Fruit fly (Drosophila melanogaster) whole organism, embryonic: ENCODE data around the gene gdl.

Source experiments
- BEAF-32 ChIP-seq: fragments of 200-800 bp; sonication (Bioruptor generic); optimal IDR thresholded peaks from 3 replicates; lab custom pipeline; 2017; ENCODE audit warnings: missing biosample characterization, missing genetic modification characterization, mild to moderate bottlenecking, moderate library complexity, missing genetic modification reagents
- Bdp1 ChIP-seq: fragments of 200-800 bp; sonication (Bioruptor generic); optimal IDR thresholded peaks from 3 replicates; lab custom pipeline; 2016; ENCODE audit warnings: missing biosample characterization, missing genetic modification characterization
- BtbVII ChIP-seq: fragments of 200-800 bp; sonication (Bioruptor generic); optimal IDR thresholded peaks from 3 replicates; lab custom pipeline; 2017; ENCODE audit warnings: missing biosample characterization, mild to moderate bottlenecking, missing genetic modification characterization
- CG12659 ChIP-seq: fragments of 200-800 bp; sonication (Bioruptor generic); optimal IDR thresholded peaks from 3 replicates; lab custom pipeline; 2017; ENCODE audit warnings: mild to moderate bottlenecking, missing biosample characterization, missing genetic modification reagents, missing genetic modification characterization
- CG14441 ChIP-seq: fragments of 200-800 bp; sonication (Bioruptor generic); IDR thresholded peaks from 2 replicates; pipeline ENCODE4 v1.3.6; 2022; ENCODE audit warnings: missing biosample characterization, missing genetic modification characterization
- CG16813 ChIP-seq: fragments of 200-800 bp; sonication (Bioruptor generic); IDR thresholded peaks from 3 replicates; pipeline ENCODE4 v1.3.6; 2022; ENCODE audit warnings: missing biosample characterization, missing genetic modification characterization; ENCODE audit not compliant: partially characterized antibody
- CG18764 ChIP-seq: fragments of 200-800 bp; sonication (Bioruptor generic); optimal IDR thresholded peaks from 3 replicates; lab custom pipeline; 2016; ENCODE audit warnings: missing biosample characterization, missing genetic modification characterization
- CG2889 ChIP-seq: fragments of 200-800 bp; sonication (Bioruptor generic); IDR thresholded peaks from 3 replicates; pipeline ENCODE4 v1.3.6; 2022; ENCODE audit warnings: missing biosample characterization, missing genetic modification characterization
- CG4282 ChIP-seq: fragments of 200-800 bp; sonication (Bioruptor generic); optimal IDR thresholded peaks from 2 replicates; lab custom pipeline; 2016; ENCODE audit warnings: missing biosample characterization, missing genetic modification characterization
- CG4617 ChIP-seq: fragments of 200-800 bp; sonication (Bioruptor generic); optimal IDR thresholded peaks from 3 replicates; lab custom pipeline; 2016; ENCODE audit warnings: missing biosample characterization, missing genetic modification characterization, borderline replicate concordance
- CG4707 ChIP-seq: fragments of 200-800 bp; sonication (Bioruptor generic); optimal IDR thresholded peaks from 2 replicates; lab custom pipeline; 2018; ENCODE audit warnings: missing biosample characterization, mild to moderate bottlenecking, missing genetic modification characterization, moderate library complexity
- CG4730 ChIP-seq: fragments of 200-800 bp; sonication (Bioruptor generic); IDR thresholded peaks from 2 replicates; pipeline ENCODE4 v1.3.6; 2022; ENCODE audit warnings: missing biosample characterization, missing genetic modification characterization
- CG6654 ChIP-seq: fragments of 200-800 bp; sonication (Bioruptor generic); optimal IDR thresholded peaks from 2 replicates; lab custom pipeline; 2017; ENCODE audit warnings: missing biosample characterization, mild to moderate bottlenecking, missing genetic modification characterization
- CG7839 ChIP-seq: fragments of 200-800 bp; sonication (Bioruptor generic); optimal IDR thresholded peaks from 3 replicates; lab custom pipeline; 2018; ENCODE audit warnings: missing biosample characterization, mild to moderate bottlenecking, missing genetic modification characterization, moderate library complexity
- CG9797 ChIP-seq: fragments of 200-800 bp; sonication (Bioruptor generic); optimal IDR thresholded peaks from 3 replicates; lab custom pipeline; 2018; ENCODE audit warnings: missing biosample characterization, mild to moderate bottlenecking, missing genetic modification characterization
- Doc3 ChIP-seq: fragments of 200-800 bp; sonication (Bioruptor generic); IDR thresholded peaks from 3 replicates; pipeline ENCODE4 v1.3.6; 2022; ENCODE audit warnings: missing biosample characterization, missing genetic modification characterization; ENCODE audit not compliant: partially characterized antibody
- Hr78 ChIP-seq, 2 experiments: fragments of 200-800 bp in 1 of 2; fragments of >200 bp in 1 of 2; sonication (Bioruptor generic) in 1 of 2; optimal IDR thresholded peaks; 2 replicates each; lab custom pipeline; 2017 to 2019; ENCODE audit warnings: missing biosample characterization in 2 of 2, missing genetic modification characterization in 2 of 2, mild to moderate bottlenecking in 1 of 2, moderate library complexity in 1 of 2
- Med ChIP-seq: fragments of 200-800 bp; sonication (Bioruptor generic); peaks from one replicate; lab custom pipeline; 2016; ENCODE audit warnings: missing biosample characterization, missing genetic modification characterization, mild to moderate bottlenecking, inconsistent platforms, moderate library complexity
- Myb ChIP-seq: fragments of 200-800 bp; sonication (Bioruptor generic); optimal IDR thresholded peaks from 2 replicates; lab custom pipeline; 2016; ENCODE audit warnings: missing biosample characterization, missing genetic modification characterization
- Opbp ChIP-seq: fragments of 200-800 bp; sonication (Bioruptor generic); IDR thresholded peaks from 3 replicates; pipeline ENCODE4 v1.3.6; 2022; ENCODE audit warnings: missing biosample characterization, missing genetic modification characterization; ENCODE audit not compliant: partially characterized antibody
- Pdp1 ChIP-seq, 2 experiments: fragments of 200-800 bp; sonication (Bioruptor generic); optimal IDR thresholded peaks; 3 replicates each; lab custom pipeline; 2016; ENCODE audit warnings: missing biosample characterization in 2 of 2, missing genetic modification characterization in 2 of 2, mild to moderate bottlenecking in 1 of 2, moderate library complexity in 1 of 2
- Scr ChIP-seq: fragments of 200-800 bp; sonication (Bioruptor generic); IDR thresholded peaks from 2 replicates; pipeline ENCODE4 v1.3.6; 2022; ENCODE audit warnings: missing biosample characterization, missing genetic modification characterization; ENCODE audit not compliant: partially characterized antibody
- Trl ChIP-seq, 3 experiments: fragments of >200 bp in 2 of 3; fragments of 200-800 bp in 1 of 3; sonication (Bioruptor generic) in 1 of 3; optimal IDR thresholded peaks; 2 replicates in 1 of 3; 3 replicates in 2 of 3; lab custom pipeline; 2016 to 2017; ENCODE audit warnings: missing biosample characterization in 1 of 3, missing genetic modification characterization in 1 of 3
- Xrp1 ChIP-seq: fragments of 200-800 bp; sonication (Bioruptor generic); IDR thresholded peaks from 2 replicates; pipeline ENCODE4 v1.3.6; 2022; ENCODE audit warnings: missing biosample characterization, missing genetic modification characterization
- bbx ChIP-seq: fragments of 200-800 bp; sonication (Bioruptor generic); IDR thresholded peaks from 2 replicates; pipeline ENCODE4 v1.3.6; 2022; ENCODE audit warnings: missing biosample characterization, missing genetic modification characterization; ENCODE audit not compliant: partially characterized antibody
- bsh ChIP-seq, 2 experiments: fragments of 200-800 bp; sonication (Bioruptor generic); optimal IDR thresholded peaks; 2 replicates each; lab custom pipeline; 2017 to 2018; ENCODE audit warnings: mild to moderate bottlenecking in 2 of 2, missing biosample characterization in 2 of 2, missing genetic modification characterization in 2 of 2, moderate library complexity in 1 of 2
- cad ChIP-seq: fragments of >200 bp; optimal IDR thresholded peaks from 2 replicates; lab custom pipeline; 2017; ENCODE audit warnings: missing biosample characterization, missing genetic modification characterization
- chinmo ChIP-seq: fragments of 200-800 bp; sonication (Bioruptor generic); IDR thresholded peaks from 4 replicates; pipeline ENCODE4 v1.3.6; 2022; ENCODE audit warnings: missing biosample characterization, missing genetic modification characterization; ENCODE audit not compliant: partially characterized antibody
- chn ChIP-seq: fragments of 200-800 bp; sonication (Bioruptor generic); optimal IDR thresholded peaks from 2 replicates; lab custom pipeline; 2016; ENCODE audit warnings: missing biosample characterization, missing genetic modification characterization
- crc ChIP-seq: fragments of 200-800 bp; sonication (Bioruptor generic); optimal IDR thresholded peaks from 2 replicates; lab custom pipeline; 2016; ENCODE audit warnings: missing biosample characterization, missing genetic modification characterization
- cwo ChIP-seq: fragments of 200-800 bp; sonication (Bioruptor generic); optimal IDR thresholded peaks from 3 replicates; lab custom pipeline; 2017; ENCODE audit warnings: missing biosample characterization, missing genetic modification characterization, mild to moderate bottlenecking, moderate library complexity, missing genetic modification reagents
- dm ChIP-seq: fragments of 200-800 bp; sonication (Bioruptor generic); optimal IDR thresholded peaks from 3 replicates; lab custom pipeline; 2016; ENCODE audit warnings: missing biosample characterization, missing genetic modification characterization
- exex ChIP-seq: fragments of 200-800 bp; sonication (Bioruptor generic); optimal IDR thresholded peaks from 4 replicates; lab custom pipeline; 2018; ENCODE audit warnings: missing biosample characterization, mild to moderate bottlenecking, missing genetic modification characterization, moderate library complexity
- fd64A ChIP-seq: fragments of 200-800 bp; sonication (Bioruptor generic); optimal IDR thresholded peaks from 3 replicates; lab custom pipeline; 2018; ENCODE audit warnings: missing biosample characterization, mild to moderate bottlenecking, missing genetic modification characterization
- knrl ChIP-seq: fragments of 200-800 bp; sonication (Bioruptor generic); IDR thresholded peaks from 3 replicates; pipeline ENCODE4 v1.3.6; 2022; ENCODE audit warnings: missing biosample characterization, missing genetic modification characterization; ENCODE audit not compliant: partially characterized antibody
- maf-S ChIP-seq: fragments of 200-800 bp; sonication (Bioruptor generic); optimal IDR thresholded peaks from 2 replicates; lab custom pipeline; 2016; ENCODE audit warnings: missing biosample characterization, missing genetic modification characterization
- mirr ChIP-seq: fragments of 200-800 bp; sonication (Bioruptor generic); optimal IDR thresholded peaks from 3 replicates; lab custom pipeline; 2018; ENCODE audit warnings: missing biosample characterization, mild to moderate bottlenecking, missing genetic modification characterization
- otp ChIP-seq: fragments of 200-800 bp; sonication (Bioruptor generic); IDR thresholded peaks from 3 replicates; pipeline ENCODE4, ENCODE4 v1.3.6; 2022; ENCODE audit warnings: missing biosample characterization, missing genetic modification characterization
- pros ChIP-seq: fragments of 200-800 bp; sonication (Bioruptor generic); optimal IDR thresholded peaks from 3 replicates; lab custom pipeline; 2019; ENCODE audit warnings: missing biosample characterization, mild to moderate bottlenecking, missing genetic modification characterization, moderate library complexity
- sens ChIP-seq: fragments of 200-800 bp; sonication (Bioruptor generic); peaks from one replicate; lab custom pipeline; 2016; ENCODE audit warnings: missing biosample characterization, missing genetic modification characterization
- slbo ChIP-seq: fragments of 200-800 bp; sonication (Bioruptor generic); IDR thresholded peaks from 2 replicates; pipeline ENCODE4 v1.3.6; 2022; ENCODE audit warnings: missing biosample characterization, missing genetic modification characterization
- yki ChIP-seq: fragments of >200 bp; optimal IDR thresholded peaks from 3 replicates; lab custom pipeline; 2018
- zfh1 ChIP-seq: fragments of 200-800 bp; sonication (Bioruptor generic); IDR thresholded peaks from 3 replicates; pipeline ENCODE4 v1.3.6; 2022; ENCODE audit warnings: missing biosample characterization, missing genetic modification characterization

The gdl gene

dm6 chr3L:15504687-15505086 lies 4.6 kb upstream of the gdl start, which contains the start of gene CG7857 (continued):
- TF ChIP-seq Scr (0 out of 2 replicates have a peak, but pooled peaks have one; percentile 22), BEAF-32 (GFP tag; lab: Kevin White, UChicago) (peak; percentile 56), CG7839 (tag; lab: Kevin White, UChicago) (no peak), CG12659 (GFP tag; lab: Kevin White, UChicago) (peak; percentile 5), CG9797 (GFP tag; lab: Kevin White, UChicago) (peak; percentile 58), maf-S (GFP tag; lab: Kevin White, UChicago) (no peak), Myb (GFP tag; lab: Kevin White, UChicago) (peak; percentile 43), CG4617 (GFP tag; lab: Kevin White, UChicago) (peak; percentile 14), zfh1 (GFP tag; lab: Robert Waterston, UW) (no peak)
- TF ChIP-seq, all 482 proteins: peak for 17

- TF ChIP-seq CG4282 (GFP tag; lab: Kevin White, UChicago) (no peak), mirr (peak; percentile 8), CG2889 (GFP tag; lab: Robert Waterston, UW) (no peak), sens (GFP tag; lab: Kevin White, UChicago) (peak; percentile 66), Bdp1 (GFP tag; lab: Kevin White, UChicago) (no peak), knrl (GFP tag; lab: Robert Waterston, UW) (no peak), BtbVII (GFP tag; lab: Kevin White, UChicago) (peak; percentile 11), Pdp1 (GFP tag; optimal IDR thresholded peaks at IDR 0.05; lab: Kevin White, UChicago) (peak in 1 of 2 experiments; percentile 58), CG6654 (no peak), CG18764 (GFP tag; lab: Kevin White, UChicago) (no peak), Med (GFP tag; lab: Kevin White, UChicago) (peak; percentile 21), exex (tag; lab: Kevin White, UChicago) (peak; percentile 25)
Observed at dm6 chr3L:15506174-15506926, 2.9 kb upstream of the gdl start.

dm6 chr3L:15507148-15507896 lies 1.9 kb upstream of the gdl start:
- no peak for TF ChIP-seq fd64A
- peak; percentile 15 for TF ChIP-seq cwo
- TF ChIP-seq Hr78 (GFP tag; optimal IDR thresholded peaks at IDR 0.05; lab: Kevin White, UChicago) = peak in 1 of 2 experiments; percentile 81
- no peak for TF ChIP-seq chn (GFP tag; lab: Kevin White, UChicago)
- peak; percentile 95 to 97 for TF ChIP-seq Trl (optimal IDR thresholded peaks at IDR 0.05; lab: Kevin White, UChicago)
- no peak for TF ChIP-seq Trl (GFP tag; optimal IDR thresholded peaks at IDR 0.05; lab: Kevin White, UChicago)
- TF ChIP-seq crc (GFP tag; lab: Kevin White, UChicago) = no peak
- TF ChIP-seq chinmo (GFP tag; lab: Robert Waterston, UW) = 0 out of 4 replicates have a peak, but pooled peaks have one; percentile 29
- peak; percentile 2 for TF ChIP-seq pros (GFP tag; lab: Kevin White, UChicago)
- peak; percentile 15; the same call in 1 of the 2 replicates for TF ChIP-seq bbx (GFP tag; lab: Robert Waterston, UW)
- peak; percentile 47 for TF ChIP-seq CG4707
- 0 out of 3 replicates have a peak, but pooled peaks have one; percentile 10 for TF ChIP-seq Opbp (GFP tag; lab: Robert Waterston, UW)
- peak; percentile 2 for TF ChIP-seq cad (GFP tag; lab: Kevin White, UChicago)
- TF ChIP-seq otp (GFP tag; lab: Robert Waterston, UW) = no peak
- peak in 1 of 2 experiments; percentile 90 for TF ChIP-seq Pdp1 (GFP tag; optimal IDR thresholded peaks at IDR 0.05; lab: Kevin White, UChicago)
- TF ChIP-seq Xrp1 (GFP tag; lab: Robert Waterston, UW) = 0 out of 2 replicates have a peak, but pooled peaks have one; percentile 4
- TF ChIP-seq dm (GFP tag; lab: Kevin White, UChicago) = peak; percentile 33
- 0 out of 3 replicates have a peak, but pooled peaks have one; percentile 11 for TF ChIP-seq Doc3 (GFP tag; lab: Robert Waterston, UW)
- TF ChIP-seq slbo (GFP tag; lab: Robert Waterston, UW) = no peak
- TF ChIP-seq bsh (GFP tag; optimal IDR thresholded peaks at IDR 0.05; lab: Kevin White, UChicago) = no peak
- no peak for TF ChIP-seq CG16813
- TF ChIP-seq CG4730 (GFP tag; lab: Robert Waterston, UW) = no peak
- TF ChIP-seq yki = peak; percentile 66
- peak; percentile 9; the same call in 1 of the 2 replicates for TF ChIP-seq CG14441 (GFP tag; lab: Robert Waterston, UW)
